Worm (Caenorhabditis elegans) whole organism, midembryonic: ENCODE measurements around the gene Y73B3B.1.
"Not testable (repeated sequence)": the region's sequence is repeated elsewhere in the genome, so short reads cannot be mapped to it uniquely, and the experiment has no call there.

Experiments used
- T22C8.4 ChIP-seq: fragments of 200-800 bp; sonication (Bioruptor generic); IDR thresholded peaks from 2 replicates; pipeline ENCODE4 v1.3.6; 2022; ENCODE audit warnings: missing genetic modification characterization, missing compliant biosample characterization
- cog-1 ChIP-seq: sonication (generic microtip); optimal IDR thresholded peaks from 2 replicates; lab custom pipeline; 2016; ENCODE audit warnings: missing genetic modification characterization, missing compliant biosample characterization
- flt-1 ChIP-seq: fragments of 200-800 bp; sonication (Bioruptor generic); IDR thresholded peaks from 2 replicates; pipeline ENCODE4 v1.3.6; 2022; ENCODE audit warnings: missing genetic modification characterization, missing compliant biosample characterization
- klf-2 ChIP-seq: fragments of 200-800 bp; sonication (Bioruptor generic); conservative IDR thresholded peaks from 2 replicates; pipeline ENCODE4 v1.3.6; 2022; ENCODE audit warnings: missing genetic modification reagents, missing genetic modification characterization, missing compliant biosample characterization
- med-1 ChIP-seq: sonication (generic microtip); optimal IDR thresholded peaks from 2 replicates; lab custom pipeline; 2017; ENCODE audit warnings: missing genetic modification characterization, mild to moderate bottlenecking, missing compliant biosample characterization, antibody characterized with exemption, missing genetic modification reagents; ENCODE audit not compliant: insufficient read depth
- ref-1 ChIP-seq: fragments of 200-800 bp; sonication (Bioruptor generic); conservative IDR thresholded peaks from 2 replicates; pipeline ENCODE4 v1.3.6; 2022; ENCODE audit warnings: missing genetic modification reagents, missing genetic modification characterization, missing compliant biosample characterization
- tab-1 ChIP-seq: fragments of 200-800 bp; sonication (Bioruptor generic); IDR thresholded peaks from 2 replicates; pipeline ENCODE4 v1.3.6; 2022; ENCODE audit warnings: missing genetic modification characterization, missing compliant biosample characterization
- ztf-23 ChIP-seq: fragments of 200-800 bp; sonication (Bioruptor generic); IDR thresholded peaks from 2 replicates; pipeline ENCODE4 v1.3.6; 2022; ENCODE audit warnings: missing genetic modification reagents, missing genetic modification characterization, missing compliant biosample characterization
- ztf-29 ChIP-seq: fragments of 200-800 bp; sonication (Bioruptor generic); IDR thresholded peaks from 2 replicates; pipeline ENCODE4 v1.3.6; 2022; ENCODE audit warnings: missing genetic modification reagents, missing genetic modification characterization, missing compliant biosample characterization

Y73B3B.1 gene

ce11 chrX:211141-211540, at the start of gene Y73B3B.1:
Gene Y73B3B.1 (minus strand): TSS chrX:211241.
- TF ChIP-seq T22C8.4, tab-1, flt-1 (GFP tag; lab: Robert Waterston, UW): not testable (repeated sequence)

DNA sequence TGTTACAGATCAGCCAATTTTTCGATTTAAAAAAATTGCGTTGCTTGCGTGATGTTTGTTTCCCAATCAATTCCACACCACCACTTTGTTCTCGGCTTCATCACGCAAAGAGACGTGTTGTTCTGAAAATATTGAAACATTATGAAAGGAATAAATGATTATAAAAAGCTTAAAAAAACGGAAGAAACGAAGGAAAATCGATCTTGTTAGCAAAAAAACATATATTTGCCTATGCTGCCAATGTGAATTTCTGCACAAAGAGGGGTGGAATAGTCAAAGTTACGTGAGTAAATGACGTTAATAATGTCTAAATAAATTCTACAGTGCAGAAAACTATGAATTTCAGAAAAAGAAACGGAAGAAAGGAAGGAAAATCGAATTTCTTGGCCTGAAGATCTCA, 28.0 kb upstream of the Y73B3B.1 start, which contains the start of gene AC8.10:
TSS of gene AC8.10 (minus strand) at position 101 of the 400 bp plus-strand sequence.
- not testable (repeated sequence) for TF ChIP-seq cog-1; med-1 (GFP tag; lab: Kevin White, UChicago); ref-1

ce11 chrX:229374-229773, 18.3 kb upstream of the Y73B3B.1 start, which contains the start of gene AC8.3:
Gene AC8.3 (minus strand): TSS chrX:229474.
- not testable (repeated sequence) for TF ChIP-seq tab-1 (GFP tag; lab: Robert Waterston, UW); ztf-23; med-1 (GFP tag; lab: Kevin White, UChicago)

ce11 chrX:215488-215887, 4.4 kb upstream of the Y73B3B.1 start, which contains the start of gene set-28:
Gene set-28 (minus strand): TSS chrX:215588.
- not testable (repeated sequence) for TF ChIP-seq med-1 (GFP tag; lab: Kevin White, UChicago); tab-1 (GFP tag; lab: Robert Waterston, UW); ref-1

- not testable (repeated sequence) for TF ChIP-seq klf-2; flt-1 (GFP tag; lab: Robert Waterston, UW); tab-1 (GFP tag; lab: Robert Waterston, UW)
Measured at ce11 chrX:209695-210094, 1.3 kb downstream of the Y73B3B.1 start, which contains the start of gene Y73B3B.3. Gene Y73B3B.3 (plus strand): TSS chrX:209995.

DNA sequence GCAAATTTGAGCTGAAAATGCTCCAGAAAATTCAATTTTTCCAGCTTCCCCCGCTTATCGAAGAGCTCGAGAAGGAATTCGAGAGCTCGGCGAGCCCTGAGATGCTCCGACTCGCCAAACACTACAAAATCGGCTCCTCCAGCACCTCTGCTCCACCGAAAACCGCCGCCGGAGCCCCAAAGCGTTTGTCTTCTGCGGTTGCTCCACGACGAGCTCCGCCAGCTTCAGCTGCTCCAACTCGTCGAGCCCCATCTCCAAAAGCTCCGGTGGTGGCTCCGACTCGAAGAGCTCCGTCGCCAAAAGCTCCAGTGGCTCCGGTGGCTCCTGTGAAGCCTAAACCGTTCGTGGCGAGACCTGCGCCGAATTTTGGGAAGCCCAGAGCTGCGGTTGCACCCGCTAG, 14.6 kb downstream of the Y73B3B.1 start:
- TF ChIP-seq ztf-29 (no peak), klf-2 (no peak), flt-1 (GFP tag; lab: Robert Waterston, UW) (no peak), T22C8.4 (GFP tag; lab: Robert Waterston, UW) (no peak), med-1 (GFP tag; lab: Kevin White, UChicago) (no peak), ref-1 (no peak), cog-1 (no peak), tab-1 (GFP tag; lab: Robert Waterston, UW) (no peak), ztf-23 (no peak)

ce11 chrX:192534-192933, 18.5 kb downstream of the Y73B3B.1 start, which contains the start of gene T08D2.8:
Gene T08D2.8 (plus strand): TSS chrX:192834.
- TF ChIP-seq ztf-29 (no peak), cog-1 (no peak), ztf-23 (no peak), ref-1 (no peak), T22C8.4 (GFP tag; lab: Robert Waterston, UW) (no peak), klf-2 (no peak), flt-1 (GFP tag; lab: Robert Waterston, UW) (no peak), med-1 (GFP tag; lab: Kevin White, UChicago) (no peak), tab-1 (GFP tag; lab: Robert Waterston, UW) (no peak)

DNA sequence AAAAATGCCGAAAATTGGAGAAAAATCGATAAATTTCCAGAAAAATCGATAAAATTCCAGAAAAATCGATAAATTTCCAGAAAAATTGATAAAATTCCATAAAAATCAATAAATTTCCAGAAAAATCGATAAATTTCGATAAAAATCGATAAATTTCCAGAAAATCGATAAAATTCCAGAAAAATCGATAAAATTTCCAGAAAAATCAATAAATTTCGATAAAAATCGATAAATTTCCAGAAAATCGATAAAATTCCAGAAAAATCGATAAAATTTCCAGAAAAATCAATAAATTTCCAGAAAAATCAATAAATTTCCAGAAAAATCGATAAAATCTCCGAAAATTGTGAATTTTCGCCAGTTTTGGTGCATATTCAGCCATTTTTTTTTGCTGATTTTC, 27.5 kb downstream of the Y73B3B.1 start:
- TF ChIP-seq T22C8.4 (GFP tag; lab: Robert Waterston, UW), result peak; percentile 94

ce11 chrX:182119-182741, 28.8 kb downstream of the Y73B3B.1 start, which contains the start of the genes T08D2.6 and chkr-1:
Gene T08D2.6 (minus strand): TSS chrX:182169.
Gene chkr-1 (plus strand): TSS chrX:182691.
- not testable (repeated sequence) for TF ChIP-seq flt-1 (GFP tag; lab: Robert Waterston, UW); tab-1 (GFP tag; lab: Robert Waterston, UW); cog-1

- TF ChIP-seq ref-1 (no peak), ztf-23 (no peak), T22C8.4 (GFP tag; lab: Robert Waterston, UW) (no peak)
Measured at ce11 chrX:177075-177474, 34.0 kb downstream of the Y73B3B.1 start, which contains the start of the genes T08D2.5 and T08D2.4. Gene T08D2.5 (plus strand): TSS chrX:177375. Gene T08D2.4 (plus strand): TSS chrX:177396.

ce11 chrX:169569-169968, 41.5 kb downstream of the Y73B3B.1 start:
- peak; percentile 72 for TF ChIP-seq flt-1 (GFP tag; lab: Robert Waterston, UW)

- TF ChIP-seq klf-2, ref-1, ztf-23: not testable (repeated sequence)
Measured at ce11 chrX:163034-163433, 48.0 kb downstream of the Y73B3B.1 start, which contains the start of gene tmed-12. Gene tmed-12 (minus strand): TSS chrX:163134.
